Worm (Caenorhabditis elegans) whole organism, mixed stage, embryonic: ENCODE results near the gene ZK1128.3.

Source experiments
- M03D4.4 ChIP-seq: sonication (generic microtip); optimal IDR thresholded peaks from 2 replicates; lab custom pipeline; 2017; ENCODE audit warnings: mild to moderate bottlenecking, missing genetic modification characterization, missing compliant biosample characterization
- bed-3 ChIP-seq: fragments of 200-800 bp; sonication (Bioruptor generic); optimal IDR thresholded peaks from 3 replicates; lab custom pipeline; 2018; ENCODE audit warnings: mild to moderate bottlenecking, missing genetic modification characterization, moderate library complexity, missing compliant biosample characterization
- blmp-1 ChIP-seq: fragments of 150-350 bp; optimal IDR thresholded peaks from 2 replicates; lab custom pipeline; 2014; ENCODE audit warnings: missing biosample characterization, missing genetic modification characterization
- ceh-39 ChIP-seq: fragments of 150-350 bp; optimal IDR thresholded peaks from 2 replicates; lab custom pipeline; 2014; ENCODE audit warnings: missing biosample characterization, missing genetic modification characterization
- ceh-43 ChIP-seq: fragments of 200-800 bp; sonication (Bioruptor generic); optimal IDR thresholded peaks from 2 replicates; lab custom pipeline; 2018; ENCODE audit warnings: mild to moderate bottlenecking, missing genetic modification characterization, moderate library complexity, missing compliant biosample characterization
- ceh-83 ChIP-seq: fragments of 200-800 bp; sonication (Bioruptor generic); optimal IDR thresholded peaks from 2 replicates; lab custom pipeline; 2018; ENCODE audit warnings: mild to moderate bottlenecking, missing genetic modification characterization, missing compliant biosample characterization
- ces-1 ChIP-seq: fragments of 150-350 bp; optimal IDR thresholded peaks from 2 replicates; lab custom pipeline; 2014; ENCODE audit warnings: missing biosample characterization, missing genetic modification reagents, missing genetic modification characterization
- cnd-1 ChIP-seq: fragments of 200-800 bp; sonication (Bioruptor generic); optimal IDR thresholded peaks from 2 replicates; lab custom pipeline; 2018; ENCODE audit warnings: mild to moderate bottlenecking, missing genetic modification characterization, missing compliant biosample characterization
- drap-1 ChIP-seq: fragments of 200-800 bp; sonication (Bioruptor generic); optimal IDR thresholded peaks from 3 replicates; lab custom pipeline; 2018; ENCODE audit warnings: mild to moderate bottlenecking, missing genetic modification characterization, missing compliant biosample characterization
- elt-1 ChIP-seq: sonication (generic microtip); optimal IDR thresholded peaks from 2 replicates; lab custom pipeline; 2017; ENCODE audit warnings: missing genetic modification characterization, mild to moderate bottlenecking, missing compliant biosample characterization, antibody characterized with exemption, moderate library complexity, borderline replicate concordance; ENCODE audit not compliant: insufficient read depth
- elt-3 ChIP-seq: fragments of 150-350 bp; optimal IDR thresholded peaks from 2 replicates; lab custom pipeline; 2014; ENCODE audit warnings: missing biosample characterization, missing genetic modification characterization
- flh-1 ChIP-seq: fragments of 200-800 bp; sonication (Bioruptor generic); optimal IDR thresholded peaks from 2 replicates; lab custom pipeline; 2018; ENCODE audit warnings: mild to moderate bottlenecking, missing genetic modification characterization, moderate library complexity, missing compliant biosample characterization
- ham-2 ChIP-seq: fragments of 200-800 bp; sonication (Bioruptor generic); optimal IDR thresholded peaks from 2 replicates; lab custom pipeline; 2018; ENCODE audit warnings: mild to moderate bottlenecking, missing genetic modification characterization, missing compliant biosample characterization
- hlh-1 ChIP-seq: fragments of 150-350 bp; optimal IDR thresholded peaks from 2 replicates; lab custom pipeline; 2014; ENCODE audit warnings: missing biosample characterization, missing genetic modification reagents, missing genetic modification characterization
- lin-32 ChIP-seq: fragments of 200-800 bp; sonication (Bioruptor generic); optimal IDR thresholded peaks from 2 replicates; lab custom pipeline; 2018; ENCODE audit warnings: mild to moderate bottlenecking, missing genetic modification characterization, missing compliant biosample characterization
- lsy-2 ChIP-seq: fragments of 150-350 bp; optimal IDR thresholded peaks from 2 replicates; lab custom pipeline; 2014; ENCODE audit warnings: missing biosample characterization, missing genetic modification characterization
- mep-1 ChIP-seq: fragments of 150-350 bp; optimal IDR thresholded peaks from 2 replicates; lab custom pipeline; 2017; ENCODE audit warnings: missing biosample characterization, missing genetic modification reagents, missing genetic modification characterization, inconsistent platforms
- mls-2 ChIP-seq: sonication (generic microtip); optimal IDR thresholded peaks from 2 replicates; lab custom pipeline; 2016; ENCODE audit warnings: mild to moderate bottlenecking, missing genetic modification characterization, moderate library complexity, missing compliant biosample characterization
- nhr-12 ChIP-seq: fragments of 150-350 bp; optimal IDR thresholded peaks from 2 replicates; lab custom pipeline; 2014; ENCODE audit warnings: missing biosample characterization, missing genetic modification characterization
- nhr-2 ChIP-seq: fragments of 150-350 bp; optimal IDR thresholded peaks from 2 replicates; lab custom pipeline; 2014; ENCODE audit warnings: missing biosample characterization, missing genetic modification characterization
- nhr-237 ChIP-seq: fragments of 150-350 bp; optimal IDR thresholded peaks from 2 replicates; lab custom pipeline; 2014; ENCODE audit warnings: missing biosample characterization, missing genetic modification characterization
- nhr-28 ChIP-seq: fragments of 150-350 bp; optimal IDR thresholded peaks from 2 replicates; lab custom pipeline; 2014; ENCODE audit warnings: missing biosample characterization, missing genetic modification characterization
- nhr-76 ChIP-seq: sonication (generic microtip); optimal IDR thresholded peaks from 2 replicates; lab custom pipeline; 2017; ENCODE audit warnings: missing biosample characterization, missing genetic modification characterization
- pha-4 ChIP-seq: fragments of 150-350 bp; optimal IDR thresholded peaks from 2 replicates; lab custom pipeline; 2018; ENCODE audit warnings: missing biosample characterization, missing genetic modification reagents, missing genetic modification characterization
- sem-2 ChIP-seq: fragments of 200-800 bp; sonication (Bioruptor generic); optimal IDR thresholded peaks from 2 replicates; lab custom pipeline; 2018; ENCODE audit warnings: mild to moderate bottlenecking, missing genetic modification characterization, missing compliant biosample characterization
- snpc-4 ChIP-seq: fragments of 150-350 bp; optimal IDR thresholded peaks from 2 replicates; lab custom pipeline; 2014; ENCODE audit warnings: missing biosample characterization, missing genetic modification characterization
- sptf-1 ChIP-seq: sonication (generic microtip); optimal IDR thresholded peaks from 2 replicates; lab custom pipeline; 2017; ENCODE audit warnings: mild to moderate bottlenecking, missing genetic modification characterization, moderate library complexity, missing compliant biosample characterization
- unc-120 ChIP-seq: sonication (generic microtip); optimal IDR thresholded peaks from 2 replicates; lab custom pipeline; 2017; ENCODE audit warnings: missing genetic modification characterization, missing compliant biosample characterization; ENCODE audit not compliant: poor library complexity, severe bottlenecking
- unc-39 ChIP-seq: fragments of 150-350 bp; optimal IDR thresholded peaks from 2 replicates; lab custom pipeline; 2014; ENCODE audit warnings: missing biosample characterization, missing genetic modification characterization
- unc-62 ChIP-seq: fragments of 150-350 bp; optimal IDR thresholded peaks from 2 replicates; lab custom pipeline; 2014; ENCODE audit warnings: missing biosample characterization, missing genetic modification reagents, missing genetic modification characterization

ZK1128.3 gene

DNA sequence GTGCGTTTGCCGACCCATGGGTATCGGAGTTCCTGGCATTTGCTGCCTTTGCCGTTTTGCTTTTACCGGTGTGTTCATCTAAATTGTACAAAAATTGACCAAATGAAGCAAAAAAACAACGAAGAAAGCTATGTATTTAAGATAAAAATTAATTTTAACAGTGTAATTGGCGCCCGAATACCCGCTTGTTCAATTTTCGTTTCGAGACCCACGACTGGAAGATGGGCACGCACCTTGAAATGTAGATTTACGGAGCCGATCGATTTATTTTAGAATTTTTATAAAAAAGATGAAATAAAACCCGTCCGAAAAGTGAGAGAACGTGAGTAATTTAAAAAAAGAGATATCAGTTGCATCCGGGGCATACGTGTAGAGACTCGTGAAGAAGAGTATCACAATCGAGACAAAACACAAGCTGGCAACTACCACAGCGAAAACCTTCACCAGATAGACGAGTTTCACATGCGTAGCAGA lies 30.2 kb downstream of the ZK1128.3 start, which contains the start of gene hal-2:
Gene hal-2 (minus strand): TSS at position 424 of the 474 bp plus-strand sequence.
- TF ChIP-seq nhr-237: no peak
- no peak for TF ChIP-seq mep-1
- TF ChIP-seq ceh-39 (tag; lab: Kevin White, UChicago): no peak
- no peak for TF ChIP-seq nhr-76
- TF ChIP-seq snpc-4 (tag; lab: Kevin White, UChicago): no peak
- TF ChIP-seq flh-1 (GFP tag; lab: Kevin White, UChicago): no peak
- no peak for TF ChIP-seq unc-120 (tag; lab: Kevin White, UChicago)
- TF ChIP-seq unc-39 (tag; lab: Kevin White, UChicago): no peak
- TF ChIP-seq lsy-2 (tag; lab: Kevin White, UChicago): no peak
- no peak for TF ChIP-seq nhr-2 (tag; lab: Kevin White, UChicago)
- no peak for TF ChIP-seq ceh-83 (GFP tag; lab: Kevin White, UChicago)
- TF ChIP-seq nhr-28 (tag; lab: Kevin White, UChicago): no peak
- TF ChIP-seq cnd-1: no peak
- no peak for TF ChIP-seq ham-2
- TF ChIP-seq sptf-1 (tag; lab: Kevin White, UChicago): no peak
- no peak for TF ChIP-seq unc-62 (GFP tag; lab: Kevin White, UChicago)
- no peak for TF ChIP-seq ceh-43 (GFP tag; lab: Kevin White, UChicago)

- no peak for TF ChIP-seq hlh-1 (tag; lab: Kevin White, UChicago)
- no peak for TF ChIP-seq cnd-1
- TF ChIP-seq unc-120 (tag; lab: Kevin White, UChicago): no peak
- TF ChIP-seq unc-62 (GFP tag; lab: Kevin White, UChicago): no peak
These were observed 32.7 kb downstream of the ZK1128.3 start, which contains the start of gene T16H12.2 for ce11 chrIII:10085983-10086382. T16H12.2 (plus strand) TSS chrIII:10086283.

DNA sequence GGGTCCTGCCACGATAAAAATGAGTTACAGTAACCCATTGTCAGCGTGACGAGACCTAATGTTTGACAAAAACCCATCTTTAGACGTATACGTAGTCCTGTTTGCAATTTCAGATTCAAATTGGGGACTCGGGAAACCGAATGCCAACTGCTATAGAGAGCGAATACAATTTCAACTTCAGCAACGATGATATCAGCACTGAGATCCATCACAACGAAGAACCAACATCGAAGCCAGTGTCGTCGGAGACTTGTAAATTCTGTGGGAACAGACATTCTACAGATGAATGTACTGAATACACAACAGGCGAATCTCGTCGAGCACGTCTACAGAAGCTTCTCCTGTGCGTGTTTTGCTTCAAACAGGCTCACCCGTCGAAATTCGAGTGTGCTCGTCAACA lies 33.1 kb downstream of the ZK1128.3 start:
- TF ChIP-seq snpc-4 (tag; lab: Kevin White, UChicago): no peak
- no peak for TF ChIP-seq cnd-1
- TF ChIP-seq mls-2 (tag; lab: Kevin White, UChicago): no peak
- no peak for TF ChIP-seq flh-1 (GFP tag; lab: Kevin White, UChicago)
- no peak for TF ChIP-seq unc-62 (GFP tag; lab: Kevin White, UChicago)
- TF ChIP-seq pha-4: no peak
- TF ChIP-seq ceh-39 (tag; lab: Kevin White, UChicago): no peak
- TF ChIP-seq nhr-237: no peak
- no peak for TF ChIP-seq ceh-43 (GFP tag; lab: Kevin White, UChicago)
- no peak for TF ChIP-seq elt-3
- TF ChIP-seq ces-1: no peak
- no peak for TF ChIP-seq hlh-1 (tag; lab: Kevin White, UChicago)
- no peak for TF ChIP-seq nhr-12
- no peak for TF ChIP-seq ceh-83 (GFP tag; lab: Kevin White, UChicago)

- TF ChIP-seq nhr-2 (tag; lab: Kevin White, UChicago) (no peak), nhr-76 (no peak), ceh-83 (GFP tag; lab: Kevin White, UChicago) (no peak), lsy-2 (tag; lab: Kevin White, UChicago) (no peak), nhr-28 (tag; lab: Kevin White, UChicago) (no peak), elt-1 (tag; lab: Kevin White, UChicago) (no peak), unc-62 (GFP tag; lab: Kevin White, UChicago) (no peak), drap-1 (GFP tag; lab: Kevin White, UChicago) (no peak), pha-4 (no peak), sptf-1 (tag; lab: Kevin White, UChicago) (no peak), nhr-12 (no peak), snpc-4 (tag; lab: Kevin White, UChicago) (no peak), cnd-1 (no peak), elt-3 (no peak), ceh-39 (tag; lab: Kevin White, UChicago) (no peak), flh-1 (GFP tag; lab: Kevin White, UChicago) (no peak), M03D4.4 (tag; lab: Kevin White, UChicago) (no peak), blmp-1 (tag; lab: Kevin White, UChicago) (no peak), sem-2 (GFP tag; lab: Kevin White, UChicago) (no peak)
These were observed 33.6 kb downstream of the ZK1128.3 start, which contains the start of gene T16H12.13 for ce11 chrIII:10085103-10085502. T16H12.13 (plus strand) TSS chrIII:10085403.

DNA sequence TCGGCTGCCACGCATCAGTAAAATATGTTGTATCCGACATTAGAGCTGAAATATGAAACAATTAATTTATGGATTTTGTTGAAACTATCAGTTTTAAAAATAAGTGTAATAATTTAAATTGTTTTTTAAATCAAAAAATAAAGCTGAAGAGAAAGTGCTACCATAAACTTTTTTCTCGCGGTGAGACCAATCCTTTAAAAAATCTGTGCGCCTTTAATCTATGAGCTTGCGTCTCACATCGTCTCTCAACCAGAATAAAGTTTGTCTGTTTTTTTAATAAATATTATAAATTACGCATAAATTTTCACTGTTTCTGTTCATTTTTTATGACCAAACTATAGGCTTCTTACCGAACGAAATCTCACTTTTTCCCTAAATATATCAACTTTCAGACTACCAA lies 35.5 kb downstream of the ZK1128.3 start, which contains the start of gene T16H12.3:
Gene T16H12.3 (minus strand): TSS at position 51 of the 400 bp plus-strand sequence.
- TF ChIP-seq nhr-28 (tag; lab: Kevin White, UChicago): no peak
- TF ChIP-seq hlh-1 (tag; lab: Kevin White, UChicago): no peak
- TF ChIP-seq unc-39 (tag; lab: Kevin White, UChicago): no peak
- no peak for TF ChIP-seq pha-4
- no peak for TF ChIP-seq elt-1 (tag; lab: Kevin White, UChicago)
- TF ChIP-seq bed-3 (GFP tag; lab: Kevin White, UChicago): no peak
- no peak for TF ChIP-seq lin-32
- no peak for TF ChIP-seq nhr-76
